Worm (Caenorhabditis elegans) whole organism, mixed stage, embryonic: ENCODE results near the gene C49C8.6.

ENCODE experiments used
- M03D4.4 ChIP-seq: sonication (generic microtip); optimal IDR thresholded peaks from 2 replicates; lab custom pipeline; 2017; ENCODE audit warnings: mild to moderate bottlenecking, missing genetic modification characterization, missing compliant biosample characterization
- blmp-1 ChIP-seq: fragments of 150-350 bp; optimal IDR thresholded peaks from 2 replicates; lab custom pipeline; 2014; ENCODE audit warnings: missing biosample characterization, missing genetic modification characterization
- ceh-39 ChIP-seq: fragments of 150-350 bp; optimal IDR thresholded peaks from 2 replicates; lab custom pipeline; 2014; ENCODE audit warnings: missing biosample characterization, missing genetic modification characterization
- ceh-43 ChIP-seq: fragments of 200-800 bp; sonication (Bioruptor generic); optimal IDR thresholded peaks from 2 replicates; lab custom pipeline; 2018; ENCODE audit warnings: mild to moderate bottlenecking, missing genetic modification characterization, moderate library complexity, missing compliant biosample characterization
- ces-1 ChIP-seq: fragments of 150-350 bp; optimal IDR thresholded peaks from 2 replicates; lab custom pipeline; 2014; ENCODE audit warnings: missing biosample characterization, missing genetic modification reagents, missing genetic modification characterization
- cnd-1 ChIP-seq: fragments of 200-800 bp; sonication (Bioruptor generic); optimal IDR thresholded peaks from 2 replicates; lab custom pipeline; 2018; ENCODE audit warnings: mild to moderate bottlenecking, missing genetic modification characterization, missing compliant biosample characterization
- drap-1 ChIP-seq: fragments of 200-800 bp; sonication (Bioruptor generic); optimal IDR thresholded peaks from 3 replicates; lab custom pipeline; 2018; ENCODE audit warnings: mild to moderate bottlenecking, missing genetic modification characterization, missing compliant biosample characterization
- elt-1 ChIP-seq: sonication (generic microtip); optimal IDR thresholded peaks from 2 replicates; lab custom pipeline; 2017; ENCODE audit warnings: missing genetic modification characterization, mild to moderate bottlenecking, missing compliant biosample characterization, antibody characterized with exemption, moderate library complexity, borderline replicate concordance; ENCODE audit not compliant: insufficient read depth
- elt-3 ChIP-seq: fragments of 150-350 bp; optimal IDR thresholded peaks from 2 replicates; lab custom pipeline; 2014; ENCODE audit warnings: missing biosample characterization, missing genetic modification characterization
- flh-1 ChIP-seq: fragments of 200-800 bp; sonication (Bioruptor generic); optimal IDR thresholded peaks from 2 replicates; lab custom pipeline; 2018; ENCODE audit warnings: mild to moderate bottlenecking, missing genetic modification characterization, moderate library complexity, missing compliant biosample characterization
- ham-2 ChIP-seq: fragments of 200-800 bp; sonication (Bioruptor generic); optimal IDR thresholded peaks from 2 replicates; lab custom pipeline; 2018; ENCODE audit warnings: mild to moderate bottlenecking, missing genetic modification characterization, missing compliant biosample characterization
- lin-13 ChIP-seq: fragments of 150-350 bp; optimal IDR thresholded peaks from 2 replicates; lab custom pipeline; 2014; ENCODE audit warnings: missing biosample characterization, missing genetic modification characterization
- lin-32 ChIP-seq: fragments of 200-800 bp; sonication (Bioruptor generic); optimal IDR thresholded peaks from 2 replicates; lab custom pipeline; 2018; ENCODE audit warnings: mild to moderate bottlenecking, missing genetic modification characterization, missing compliant biosample characterization
- mep-1 ChIP-seq: fragments of 150-350 bp; optimal IDR thresholded peaks from 2 replicates; lab custom pipeline; 2017; ENCODE audit warnings: missing biosample characterization, missing genetic modification reagents, missing genetic modification characterization, inconsistent platforms
- mls-2 ChIP-seq: sonication (generic microtip); optimal IDR thresholded peaks from 2 replicates; lab custom pipeline; 2016; ENCODE audit warnings: mild to moderate bottlenecking, missing genetic modification characterization, moderate library complexity, missing compliant biosample characterization
- nhr-2 ChIP-seq: fragments of 150-350 bp; optimal IDR thresholded peaks from 2 replicates; lab custom pipeline; 2014; ENCODE audit warnings: missing biosample characterization, missing genetic modification characterization
- nhr-76 ChIP-seq: sonication (generic microtip); optimal IDR thresholded peaks from 2 replicates; lab custom pipeline; 2017; ENCODE audit warnings: missing biosample characterization, missing genetic modification characterization
- tbx-8 ChIP-seq: fragments of 200-800 bp; sonication (Bioruptor generic); optimal IDR thresholded peaks from 2 replicates; lab custom pipeline; 2018; ENCODE audit warnings: mild to moderate bottlenecking, missing genetic modification characterization, moderate library complexity, missing compliant biosample characterization
- unc-39 ChIP-seq: fragments of 150-350 bp; optimal IDR thresholded peaks from 2 replicates; lab custom pipeline; 2014; ENCODE audit warnings: missing biosample characterization, missing genetic modification characterization
- unc-62 ChIP-seq: fragments of 150-350 bp; optimal IDR thresholded peaks from 2 replicates; lab custom pipeline; 2014; ENCODE audit warnings: missing biosample characterization, missing genetic modification reagents, missing genetic modification characterization
- zip-8 ChIP-seq: fragments of 150-350 bp; optimal IDR thresholded peaks from 2 replicates; lab custom pipeline; 2014; ENCODE audit warnings: missing biosample characterization, missing genetic modification characterization
- ztf-11 ChIP-seq: fragments of 150-350 bp; optimal IDR thresholded peaks from 2 replicates; lab custom pipeline; 2014; ENCODE audit warnings: missing biosample characterization, missing genetic modification characterization

The C49C8.6 gene

DNA sequence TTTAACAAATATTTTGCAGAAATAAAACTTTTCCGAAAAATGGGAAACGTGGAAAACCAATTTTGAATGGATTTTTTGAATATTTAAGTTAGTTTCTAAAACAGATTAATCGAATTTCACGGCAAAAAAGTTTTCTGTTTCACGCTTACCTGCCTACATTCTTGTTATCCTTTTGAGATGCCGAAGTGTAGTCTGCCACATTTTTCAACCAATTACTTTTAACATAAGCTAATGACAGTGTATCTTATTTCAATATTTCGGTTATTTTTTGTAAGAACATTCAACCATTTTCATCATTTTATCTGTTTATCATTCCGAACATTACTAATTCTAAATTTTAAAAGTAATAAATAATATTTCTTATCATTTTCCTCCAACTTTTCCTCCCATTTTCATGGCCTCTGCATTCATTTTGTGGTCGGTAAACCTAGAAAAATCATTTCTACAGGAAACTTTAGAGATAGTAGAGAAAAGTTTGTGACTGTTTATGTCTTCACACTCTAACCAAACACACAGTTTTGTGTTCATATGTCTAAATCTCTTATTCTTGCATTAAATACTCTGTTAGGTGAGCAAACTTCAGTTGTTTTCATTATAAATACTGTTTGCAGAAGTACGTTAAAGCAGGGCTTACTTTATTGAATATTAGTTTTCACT lies 46.0 kb downstream of the C49C8.6 start, which contains the start of the genes F42A9.17 and cyp-33E2:
Gene F42A9.17, minus strand, starts transcription at position 51 of the 657 bp plus-strand sequence.
Gene cyp-33E2, plus strand, starts transcription at position 449 of the 657 bp plus-strand sequence.
- no peak for TF ChIP-seq lin-13 (tag; lab: Kevin White, UChicago)

DNA sequence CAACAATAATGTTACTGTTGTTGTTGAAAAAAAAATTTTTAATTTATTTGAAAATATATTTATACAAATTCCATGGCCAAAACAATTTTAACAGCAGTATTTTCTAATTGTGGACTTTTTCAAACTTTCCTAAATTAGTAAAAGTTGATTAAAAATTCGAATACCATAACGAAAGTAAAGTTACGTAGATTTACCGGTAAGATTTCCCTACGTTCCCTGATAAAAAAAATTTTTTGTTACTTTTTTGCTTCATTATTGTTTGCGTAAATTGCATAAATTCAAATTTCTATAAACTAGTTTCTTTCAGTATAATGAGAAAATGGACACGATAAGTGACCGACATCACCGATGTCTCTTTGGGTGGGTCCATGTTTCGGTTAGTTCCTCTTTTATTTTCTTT lies 49.1 kb downstream of the C49C8.6 start, which contains the start of gene F42A9.6:
Gene F42A9.6, plus strand, starts transcription at position 301 of the 400 bp plus-strand sequence.
- TF ChIP-seq tbx-8 (GFP tag; lab: Kevin White, UChicago): no peak
- TF ChIP-seq flh-1 (GFP tag; lab: Kevin White, UChicago): no peak
- TF ChIP-seq ceh-43 (GFP tag; lab: Kevin White, UChicago): no peak
- no peak for TF ChIP-seq elt-3 (tag; lab: Kevin White, UChicago)
- no peak for TF ChIP-seq zip-8
- no peak for TF ChIP-seq unc-62 (GFP tag; lab: Kevin White, UChicago)
- no peak for TF ChIP-seq lin-32 (GFP tag; lab: Kevin White, UChicago)
- TF ChIP-seq nhr-76 (tag; lab: Kevin White, UChicago): no peak
- no peak for TF ChIP-seq elt-1 (tag; lab: Kevin White, UChicago)

DNA sequence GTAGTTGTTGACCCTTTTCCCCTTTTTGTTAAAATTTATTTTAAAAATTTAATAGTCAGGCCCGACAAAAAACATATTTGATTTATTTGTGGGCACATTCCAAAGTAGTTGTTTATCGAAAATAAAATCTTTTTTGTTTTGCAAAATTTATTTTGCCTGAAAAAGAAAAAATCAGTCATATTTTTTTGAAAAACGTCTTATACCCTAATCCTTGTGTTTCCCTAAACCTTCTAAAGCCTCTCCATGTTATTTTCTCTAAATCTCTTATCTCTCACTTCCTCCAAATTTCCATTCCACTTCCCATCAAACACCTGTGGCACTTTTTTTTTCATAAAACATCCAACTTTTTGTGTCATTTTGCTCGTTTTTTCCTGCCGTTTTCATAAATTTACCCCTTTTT lies 49.8 kb downstream of the C49C8.6 start:
- TF ChIP-seq unc-39 (no peak), drap-1 (GFP tag; lab: Kevin White, UChicago) (no peak), mep-1 (tag; lab: Kevin White, UChicago) (no peak), mls-2 (tag; lab: Kevin White, UChicago) (no peak), zip-8 (no peak), ham-2 (no peak), unc-62 (GFP tag; lab: Kevin White, UChicago) (no peak), blmp-1 (no peak), ceh-39 (tag; lab: Kevin White, UChicago) (no peak), elt-1 (tag; lab: Kevin White, UChicago) (no peak), nhr-76 (tag; lab: Kevin White, UChicago) (no peak), ztf-11 (tag; lab: Kevin White, UChicago) (no peak), ces-1 (GFP tag; lab: Kevin White, UChicago) (no peak), nhr-2 (tag; lab: Kevin White, UChicago) (no peak), ceh-43 (GFP tag; lab: Kevin White, UChicago) (no peak), M03D4.4 (no peak), cnd-1 (tag; lab: Kevin White, UChicago) (no peak)
